Worm (Caenorhabditis elegans): ENCODE data around the gene T16H12.13.
A peak's percentile ranks its signal among the peaks of the same experiment; 100 is the strongest.

T16H12.13 gene

DNA sequence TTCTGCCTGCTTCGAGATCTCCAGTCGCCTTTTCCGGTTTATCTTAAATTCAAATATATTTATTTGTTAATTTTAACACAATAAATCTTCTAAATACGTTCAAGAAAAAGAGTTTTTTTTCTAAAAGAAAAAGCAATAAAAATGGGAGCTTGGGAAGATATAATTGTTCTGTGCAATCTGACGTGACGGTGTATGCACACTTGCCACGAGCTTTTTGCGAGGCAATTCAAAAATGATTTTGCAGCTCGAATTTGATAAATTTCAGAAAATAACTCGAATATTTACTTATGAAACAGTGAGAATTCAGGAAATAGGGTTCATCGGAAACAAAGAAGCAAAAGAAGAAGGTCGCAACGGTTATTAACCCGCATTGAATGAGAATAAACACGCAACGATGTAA is 7.9 kb downstream of the T16H12.13 start:
- TF ChIP-seq D2030.7 (GFP tag; IDR thresholded peaks at IDR 0.05) (no peak), F33H1.4 (GFP tag; IDR thresholded peaks at IDR 0.05) (0 out of 2 replicates have a peak, but pooled peaks have one; percentile 18), ztf-28 (GFP tag; IDR thresholded peaks at IDR 0.05) (no peak), dpl-1 (GFP tag; optimal IDR thresholded peaks at IDR 0.05) (peak; percentile 57), rpc-1 (optimal IDR thresholded peaks at IDR 0.05) (no peak), rpc-1 (tag; optimal IDR thresholded peaks at IDR 0.05) (no peak), nhr-27 (tag; optimal IDR thresholded peaks at IDR 0.05) (no peak), cebp-1 (GFP tag; IDR thresholded peaks at IDR 0.05) (no peak), cebp-1 (tag; optimal IDR thresholded peaks at IDR 0.05) (no peak), nhr-179 (tag; optimal IDR thresholded peaks at IDR 0.05) (no peak), nfyb-1 (GFP tag; IDR thresholded peaks at IDR 0.05) (0 out of 2 replicates have a peak, but pooled peaks have one; percentile 35), pha-4 (tag; optimal IDR thresholded peaks at IDR 0.05) (no peak), snpc-4 (GFP tag; optimal IDR thresholded peaks at IDR 0.05) (no peak), snpc-4 (tag; optimal IDR thresholded peaks at IDR 0.05) (peak in 1 of 4 experiments; percentile 6), ztf-26 (tag; optimal IDR thresholded peaks at IDR 0.05) (no peak), ccch-3 (GFP tag; optimal IDR thresholded peaks at IDR 0.05) (no peak), nfya-2 (GFP tag; IDR thresholded peaks at IDR 0.05) (no peak), madf-6 (GFP tag; IDR thresholded peaks at IDR 0.05) (peak; percentile 37; the same call in 1 of the 2 replicates), let-607 (tag; optimal IDR thresholded peaks at IDR 0.05) (no peak), lin-54 (GFP tag; optimal IDR thresholded peaks at IDR 0.05) (peak; percentile 81), aptf-3 (GFP tag; IDR thresholded peaks at IDR 0.05) (no peak), hlh-26 (GFP tag; conservative IDR thresholded peaks at IDR 0.05) (no peak), egl-18 (GFP tag; IDR thresholded peaks at IDR 0.05) (no peak), efl-1 (GFP tag; optimal IDR thresholded peaks at IDR 0.05) (peak; percentile 66), Y56A3A.18 (GFP tag; IDR thresholded peaks at IDR 0.05) (no peak), attf-5 (GFP tag; optimal IDR thresholded peaks at IDR 0.05) (no peak), hrde-1 (tag; optimal IDR thresholded peaks at IDR 0.05; ENCODE audit: borderline replicate concordance) (no peak), lin-35 (GFP tag; optimal IDR thresholded peaks at IDR 0.05) (peak in 1 of 3 experiments; percentile 54), zim-3 (tag; optimal IDR thresholded peaks at IDR 0.05) (no peak), atf-7 (tag; optimal IDR thresholded peaks at IDR 0.05) (no peak), sdz-38 (tag; optimal IDR thresholded peaks at IDR 0.05) (no peak), lsl-1 (GFP tag; optimal IDR thresholded peaks at IDR 0.05) (peak; percentile 42), hmg-1.2 (GFP tag; IDR thresholded peaks at IDR 0.05) (peak; percentile 12; the same call in 1 of the 2 replicates), attf-6 (GFP tag; IDR thresholded peaks at IDR 0.05) (no peak), chd-7 (tag; optimal IDR thresholded peaks at IDR 0.05) (no peak), let-526 (GFP tag; IDR thresholded peaks at IDR 0.05) (no peak), snpc-3.4 (tag; optimal IDR thresholded peaks at IDR 0.05) (no peak), aptf-2 (GFP tag; conservative IDR thresholded peaks at IDR 0.05) (no peak), Y53F4B.3 (GFP tag; IDR thresholded peaks at IDR 0.05) (no peak)

DNA sequence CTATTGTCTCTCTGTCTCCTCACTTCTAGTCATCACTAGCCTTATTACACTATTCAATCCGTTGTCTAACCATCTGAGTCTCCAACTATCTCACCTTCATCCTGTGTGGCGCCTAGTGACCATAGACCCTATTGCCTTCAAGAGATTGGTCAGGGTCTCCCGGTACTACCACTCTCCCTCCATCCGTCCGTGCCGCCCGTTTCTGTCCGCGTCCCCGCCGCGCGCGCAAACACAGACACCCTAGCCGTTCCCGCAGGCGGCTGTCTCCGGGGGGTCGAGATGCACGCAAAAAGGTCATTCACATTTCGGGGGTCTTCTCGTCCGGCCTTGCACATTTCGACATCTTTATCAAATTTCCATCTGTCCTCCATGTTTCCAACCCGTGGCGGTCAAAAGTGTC is 9.3 kb downstream of the T16H12.13 start:
- no peak for TF ChIP-seq attf-5 (GFP tag; optimal IDR thresholded peaks at IDR 0.05)
- TF ChIP-seq lin-40 (tag; optimal IDR thresholded peaks at IDR 0.05), result no peak
- no peak for TF ChIP-seq T07F8.4 (tag; optimal IDR thresholded peaks at IDR 0.05)
- TF ChIP-seq zfh-2 (GFP tag; conservative IDR thresholded peaks at IDR 0.05), result peak; percentile 96
- no peak for TF ChIP-seq F23B12.7 (tag; optimal IDR thresholded peaks at IDR 0.05; ENCODE audit: insufficient read depth)
- TF ChIP-seq madf-3 (GFP tag; IDR thresholded peaks at IDR 0.05), result 0 out of 2 replicates have a peak, but pooled peaks have one; percentile 51
- peak; percentile 66; the same call in 1 of the 2 replicates for TF ChIP-seq nfyb-1 (GFP tag; IDR thresholded peaks at IDR 0.05)
- TF ChIP-seq chd-7 (tag; optimal IDR thresholded peaks at IDR 0.05), result peak; percentile 23
- no peak for TF ChIP-seq lir-1 (GFP tag; conservative IDR thresholded peaks at IDR 0.05)
- TF ChIP-seq hlh-12 (tag; optimal IDR thresholded peaks at IDR 0.05), result no peak
- no peak for TF ChIP-seq aptf-2 (GFP tag; conservative IDR thresholded peaks at IDR 0.05)
- TF ChIP-seq Y79H2A.3 (GFP tag; conservative IDR thresholded peaks at IDR 0.05), result no peak
- TF ChIP-seq ama-1 (optimal IDR thresholded peaks at IDR 0.05), result no peak
- no peak for TF ChIP-seq ama-1 (GFP tag; optimal IDR thresholded peaks at IDR 0.05)
- TF ChIP-seq bed-2 (GFP tag; IDR thresholded peaks at IDR 0.05), result 0 out of 2 replicates have a peak, but pooled peaks have one; percentile 68
- TF ChIP-seq cebp-1 (GFP tag; IDR thresholded peaks at IDR 0.05), result no peak
- TF ChIP-seq cebp-1 (tag; optimal IDR thresholded peaks at IDR 0.05), result peak; percentile 29

Data from whole organism, young adult.